Fruit fly (Drosophila melanogaster) whole organism, adult: ENCODE results near the gene CG8750.

Experiments used
- CG12768 ChIP-seq: fragments of 200-800 bp; sonication (Bioruptor generic); optimal IDR thresholded peaks from 2 replicates; lab custom pipeline; 2017; ENCODE audit warnings: missing biosample characterization, missing genetic modification characterization, mild to moderate bottlenecking, moderate library complexity, missing genetic modification reagents
- CG14711 ChIP-seq: fragments of 200-800 bp; sonication (Bioruptor generic); optimal IDR thresholded peaks from 2 replicates; lab custom pipeline; 2018; ENCODE audit warnings: missing biosample characterization, mild to moderate bottlenecking, missing genetic modification characterization, moderate library complexity
- CG1620 ChIP-seq: fragments of 200-800 bp; sonication (Bioruptor generic); optimal IDR thresholded peaks from 2 replicates; lab custom pipeline; 2016; ENCODE audit warnings: missing biosample characterization, missing genetic modification characterization
- CG33017 ChIP-seq: fragments of 200-800 bp; sonication (Bioruptor generic); optimal IDR thresholded peaks from 2 replicates; lab custom pipeline; 2018; ENCODE audit warnings: missing biosample characterization, mild to moderate bottlenecking, missing genetic modification characterization, moderate library complexity
- CG5204 ChIP-seq: fragments of 200-800 bp; sonication (Bioruptor generic); optimal IDR thresholded peaks from 2 replicates; lab custom pipeline; 2016; ENCODE audit warnings: missing biosample characterization, missing genetic modification characterization
- CG7045 ChIP-seq: fragments of 200-800 bp; sonication (Bioruptor generic); optimal IDR thresholded peaks from 2 replicates; lab custom pipeline; 2017; ENCODE audit warnings: missing biosample characterization, mild to moderate bottlenecking, missing genetic modification characterization
- CG7101 ChIP-seq: fragments of 200-800 bp; sonication (Bioruptor generic); optimal IDR thresholded peaks from 2 replicates; lab custom pipeline; 2018; ENCODE audit warnings: missing biosample characterization, mild to moderate bottlenecking, missing genetic modification characterization, moderate library complexity
- Clk ChIP-seq: fragments of 200-800 bp; sonication (Bioruptor generic); optimal IDR thresholded peaks from 2 replicates; lab custom pipeline; 2017; ENCODE audit warnings: missing biosample characterization, missing genetic modification characterization
- Crg-1 ChIP-seq: fragments of 200-800 bp; sonication (Bioruptor generic); optimal IDR thresholded peaks from 2 replicates; lab custom pipeline; 2016; ENCODE audit warnings: missing biosample characterization, missing genetic modification characterization
- Hr96 ChIP-seq: fragments of 200-800 bp; sonication (Bioruptor generic); optimal IDR thresholded peaks from 2 replicates; lab custom pipeline; 2016; ENCODE audit warnings: missing biosample characterization, missing genetic modification characterization
- Mnt ChIP-seq: fragments of 200-800 bp; sonication (Bioruptor generic); optimal IDR thresholded peaks from 2 replicates; lab custom pipeline; 2016; ENCODE audit warnings: missing biosample characterization, mild to moderate bottlenecking, missing genetic modification characterization
- cic ChIP-seq: fragments of 200-800 bp; sonication (Bioruptor generic); optimal IDR thresholded peaks from 2 replicates; lab custom pipeline; 2017; ENCODE audit warnings: missing biosample characterization, mild to moderate bottlenecking, missing genetic modification characterization, moderate library complexity
- ovo ChIP-seq: fragments of 200-800 bp; sonication (Bioruptor generic); optimal IDR thresholded peaks from 2 replicates; lab custom pipeline; 2016; ENCODE audit warnings: missing biosample characterization, missing genetic modification characterization
- pad ChIP-seq: fragments of 200-800 bp; sonication (Bioruptor generic); optimal IDR thresholded peaks from 3 replicates; lab custom pipeline; 2017; ENCODE audit warnings: missing biosample characterization, missing genetic modification characterization, mild to moderate bottlenecking, moderate library complexity, missing genetic modification reagents
- tj ChIP-seq: fragments of 200-800 bp; sonication (Bioruptor generic); optimal IDR thresholded peaks from 3 replicates; lab custom pipeline; 2017; ENCODE audit warnings: missing biosample characterization, mild to moderate bottlenecking, missing genetic modification characterization, moderate library complexity
- toe ChIP-seq: fragments of 200-800 bp; sonication (Bioruptor generic); optimal IDR thresholded peaks from 2 replicates; lab custom pipeline; 2016; ENCODE audit warnings: missing biosample characterization, missing genetic modification characterization

Gene CG8750

DNA sequence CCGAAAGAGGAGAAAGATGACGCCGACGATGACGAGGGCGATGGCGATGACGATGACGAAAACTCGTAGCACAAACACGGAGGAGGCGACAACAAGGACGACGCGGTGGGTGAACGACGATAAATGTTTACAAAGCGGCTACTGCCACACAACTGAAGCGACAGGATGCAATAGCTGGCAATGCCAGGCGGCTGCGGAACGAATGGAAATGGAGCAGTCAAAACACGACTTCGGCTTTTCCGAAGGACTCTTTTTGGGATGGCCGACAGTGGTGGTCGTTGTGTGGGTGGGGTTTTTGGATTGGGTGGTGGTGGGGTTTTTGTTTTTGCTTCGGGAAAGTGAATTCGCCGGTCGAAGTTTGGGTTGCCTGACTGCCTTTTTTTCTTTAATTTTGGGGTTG lies 39.6 kb downstream of the CG8750 start, which contains the start of gene bru3:
Gene bru3, minus strand, starts transcription at position 143 of the 400 bp plus-strand sequence.
- no peak for TF ChIP-seq Mnt (GFP tag; lab: Kevin White, UChicago)
- no peak for TF ChIP-seq cic (GFP tag; lab: Kevin White, UChicago)
- TF ChIP-seq toe (GFP tag; lab: Kevin White, UChicago): no peak
- TF ChIP-seq Clk (GFP tag; lab: Kevin White, UChicago): no peak
- TF ChIP-seq tj: no peak
- no peak for TF ChIP-seq pad
- TF ChIP-seq Hr96 (GFP tag; lab: Kevin White, UChicago): no peak
- TF ChIP-seq Crg-1 (GFP tag; lab: Kevin White, UChicago): no peak
- TF ChIP-seq CG33017 (tag; lab: Kevin White, UChicago): no peak
- TF ChIP-seq CG7045: no peak
- TF ChIP-seq CG5204 (GFP tag; lab: Kevin White, UChicago): no peak
- TF ChIP-seq CG7101 (tag; lab: Kevin White, UChicago): no peak
- no peak for TF ChIP-seq CG14711 (tag; lab: Kevin White, UChicago)
- TF ChIP-seq CG12768: no peak
- no peak for TF ChIP-seq CG1620 (GFP tag; lab: Kevin White, UChicago)
- no peak for TF ChIP-seq ovo (GFP tag; lab: Kevin White, UChicago)
